Worm (Caenorhabditis elegans) whole organism, L4 larva: ENCODE data around the gene glp-1.

Experiments used
- F10B5.3 ChIP-seq: sonication (generic microtip); optimal IDR thresholded peaks from 2 replicates; lab custom pipeline; 2016; ENCODE audit warnings: mild to moderate bottlenecking, missing genetic modification characterization, missing compliant biosample characterization
- F26F4.8 ChIP-seq: fragments of 200-800 bp; sonication (Bioruptor generic); conservative IDR thresholded peaks from 2 replicates; pipeline ENCODE4 v1.3.6; 2022; ENCODE audit warnings: missing genetic modification characterization, missing compliant biosample characterization
- F44E2.7 ChIP-seq: fragments of 200-800 bp; sonication (Bioruptor generic); IDR thresholded peaks from 2 replicates; pipeline ENCODE4 v2.1.2; 2022; ENCODE audit warnings: missing genetic modification characterization, missing compliant biosample characterization
- F49E8.2 ChIP-seq: sonication (generic microtip); optimal IDR thresholded peaks from 2 replicates; lab custom pipeline; 2016; ENCODE audit warnings: missing compliant biosample characterization, mild to moderate bottlenecking, missing genetic modification characterization, borderline replicate concordance
- T26A8.4 ChIP-seq: fragments of 200-800 bp; sonication (Bioruptor generic); IDR thresholded peaks from 2 replicates; pipeline ENCODE4 v1.3.6; 2022; ENCODE audit warnings: missing genetic modification characterization, missing compliant biosample characterization
- aha-1 ChIP-seq: fragments of 150-350 bp; peaks from one replicate; lab custom pipeline; 2014; ENCODE audit warnings: missing biosample characterization, missing genetic modification characterization
- ceh-28 ChIP-seq: fragments of 150-350 bp; optimal IDR thresholded peaks from 2 replicates; lab custom pipeline; 2014; ENCODE audit warnings: missing biosample characterization, missing genetic modification reagents, missing genetic modification characterization
- ceh-32 ChIP-seq: sonication (generic microtip); optimal IDR thresholded peaks from 2 replicates; lab custom pipeline; 2016; ENCODE audit warnings: mild to moderate bottlenecking, missing genetic modification characterization, missing compliant biosample characterization; ENCODE audit not compliant: poor library complexity
- ceh-62 ChIP-seq: sonication (generic microtip); optimal IDR thresholded peaks from 2 replicates; lab custom pipeline; 2017; ENCODE audit warnings: missing biosample characterization, missing genetic modification characterization
- ceh-82 ChIP-seq: sonication (generic microtip); optimal IDR thresholded peaks from 2 replicates; lab custom pipeline; 2017; ENCODE audit warnings: missing biosample characterization, missing genetic modification characterization
- ces-1 ChIP-seq: fragments of 150-350 bp; sonication (generic microtip); optimal IDR thresholded peaks from 4 replicates; lab custom pipeline; 2014; ENCODE audit warnings: missing biosample characterization, missing genetic modification reagents, missing genetic modification characterization
- ctbp-1 ChIP-seq: fragments of 200-800 bp; sonication (Bioruptor generic); IDR thresholded peaks from 2 replicates; pipeline ENCODE4 v1.3.6; 2022; ENCODE audit warnings: missing genetic modification reagents, missing genetic modification characterization, missing compliant biosample characterization
- daf-12 ChIP-seq: fragments of 150-350 bp; optimal IDR thresholded peaks from 2 replicates; lab custom pipeline; 2014; ENCODE audit warnings: missing biosample characterization, missing genetic modification reagents, missing genetic modification characterization
- daf-16 ChIP-seq, 3 experiments: sonication (generic microtip); optimal IDR thresholded peaks; 2 replicates each; lab custom pipeline; 2016 to 2017; ENCODE audit warnings: missing genetic modification characterization in 3 of 3, missing genetic modification reagents in 3 of 3, mild to moderate bottlenecking in 2 of 3, missing compliant biosample characterization in 2 of 3, missing biosample characterization in 1 of 3, moderate library complexity in 1 of 3
- daf-19 ChIP-seq: fragments of 200-800 bp; sonication (Bioruptor generic); conservative IDR thresholded peaks from 2 replicates; pipeline ENCODE4 v1.3.6; 2022; ENCODE audit warnings: missing genetic modification characterization, missing compliant biosample characterization
- daf-8 ChIP-seq: fragments of 200-800 bp; sonication (Bioruptor generic); IDR thresholded peaks from 2 replicates; pipeline ENCODE4 v1.3.6; 2022; ENCODE audit warnings: missing genetic modification characterization, missing compliant biosample characterization
- dmd-8 ChIP-seq: fragments of 200-800 bp; sonication (Bioruptor generic); IDR thresholded peaks from 2 replicates; pipeline ENCODE4 v1.3.6; 2022; ENCODE audit warnings: missing genetic modification characterization, missing compliant biosample characterization
- dmd-9 ChIP-seq: fragments of 200-800 bp; sonication (Bioruptor generic); IDR thresholded peaks from 2 replicates; pipeline ENCODE4 v1.3.6; 2022; ENCODE audit warnings: missing genetic modification reagents, missing genetic modification characterization, missing compliant biosample characterization
- dpl-1 ChIP-seq: fragments of 150-350 bp; optimal IDR thresholded peaks from 2 replicates; lab custom pipeline; 2014; ENCODE audit warnings: missing biosample characterization, missing genetic modification reagents, missing genetic modification characterization
- duxl-1 ChIP-seq: sonication (generic microtip); optimal IDR thresholded peaks from 2 replicates; lab custom pipeline; 2016; ENCODE audit warnings: mild to moderate bottlenecking, missing genetic modification characterization, moderate library complexity, missing compliant biosample characterization; ENCODE audit not compliant: poor library complexity
- egl-27 ChIP-seq: sonication (generic microtip); optimal IDR thresholded peaks from 3 replicates; lab custom pipeline; 2017; ENCODE audit warnings: missing biosample characterization, missing genetic modification reagents, missing genetic modification characterization
- fkh-10 ChIP-seq: fragments of 150-350 bp; optimal IDR thresholded peaks from 2 replicates; lab custom pipeline; 2014; ENCODE audit warnings: missing biosample characterization, missing genetic modification reagents, missing genetic modification characterization
- fos-1 ChIP-seq: fragments of 150-350 bp; optimal IDR thresholded peaks from 2 replicates; lab custom pipeline; 2014; ENCODE audit warnings: missing biosample characterization, missing genetic modification characterization
- gei-8 ChIP-seq: fragments of 200-800 bp; sonication (Bioruptor generic); optimal IDR thresholded peaks from 2 replicates; lab custom pipeline; 2018; ENCODE audit warnings: mild to moderate bottlenecking, missing genetic modification characterization, missing compliant biosample characterization
- hif-1 ChIP-seq, 2 experiments: sonication (generic microtip); optimal IDR thresholded peaks; 2 replicates each; lab custom pipeline; 2016 to 2017; ENCODE audit warnings: missing compliant biosample characterization in 2 of 2, missing genetic modification characterization in 2 of 2, missing genetic modification reagents in 2 of 2, missing genotype in 2 of 2, mild to moderate bottlenecking in 1 of 2
- hlh-11 ChIP-seq: fragments of 200-800 bp; sonication (Bioruptor generic); optimal IDR thresholded peaks from 2 replicates; lab custom pipeline; 2018; ENCODE audit warnings: mild to moderate bottlenecking, missing genetic modification characterization, missing compliant biosample characterization
- hlh-30 ChIP-seq: sonication (generic microtip); optimal IDR thresholded peaks from 2 replicates; lab custom pipeline; 2017; ENCODE audit warnings: antibody characterized with exemption, mild to moderate bottlenecking, missing genetic modification characterization, missing compliant biosample characterization; ENCODE audit not compliant: insufficient read depth
- hmg-1.1 ChIP-seq: fragments of 200-800 bp; sonication (Bioruptor generic); IDR thresholded peaks from 2 replicates; pipeline ENCODE4 v1.3.6; 2022; ENCODE audit warnings: missing genetic modification reagents, missing genetic modification characterization, missing compliant biosample characterization
- jun-1 ChIP-seq: fragments of 150-350 bp; optimal IDR thresholded peaks from 2 replicates; lab custom pipeline; 2014; ENCODE audit warnings: missing biosample characterization, missing genetic modification reagents, missing genetic modification characterization
- lin-1 ChIP-seq: fragments of 200-800 bp; sonication (Bioruptor generic); IDR thresholded peaks from 2 replicates; pipeline ENCODE4 v1.3.6; 2022; ENCODE audit warnings: missing genetic modification reagents, missing genetic modification characterization, missing compliant biosample characterization
- lin-29 ChIP-seq: fragments of 200-800 bp; sonication (Bioruptor generic); IDR thresholded peaks from 2 replicates; pipeline ENCODE4 v1.3.6; 2022; ENCODE audit warnings: missing genetic modification reagents, missing genetic modification characterization, missing compliant biosample characterization
- lir-3 ChIP-seq: sonication (generic microtip); optimal IDR thresholded peaks from 2 replicates; lab custom pipeline; 2016; ENCODE audit warnings: mild to moderate bottlenecking, missing genetic modification characterization, missing compliant biosample characterization
- lsy-2 ChIP-seq, 2 experiments: fragments of 150-350 bp in 1 of 2; sonication (generic microtip) in 1 of 2; optimal IDR thresholded peaks; 2 replicates each; lab custom pipeline; 2014 to 2017; ENCODE audit warnings: missing biosample characterization in 2 of 2, missing genetic modification characterization in 2 of 2
- madf-9 ChIP-seq: fragments of 200-800 bp; sonication (Bioruptor generic); conservative IDR thresholded peaks from 2 replicates; pipeline ENCODE4 v1.3.6; 2022; ENCODE audit warnings: missing genetic modification reagents, missing genetic modification characterization, missing compliant biosample characterization
- mdl-1 ChIP-seq, 2 experiments: fragments of 150-350 bp in 1 of 2; sonication (generic microtip) in 1 of 2; optimal IDR thresholded peaks; 2 replicates each; lab custom pipeline; 2014 to 2017; ENCODE audit warnings: missing biosample characterization in 2 of 2, missing genetic modification characterization in 2 of 2
- mdt-29 ChIP-seq: fragments of 200-800 bp; sonication (Bioruptor generic); IDR thresholded peaks from 2 replicates; pipeline ENCODE4 v1.3.6; 2022; ENCODE audit warnings: missing genetic modification reagents, missing genetic modification characterization, missing compliant biosample characterization
- mep-1 ChIP-seq: fragments of 150-350 bp; sonication (generic microtip); optimal IDR thresholded peaks from 3 replicates; lab custom pipeline; 2014; ENCODE audit warnings: missing biosample characterization, missing genetic modification characterization
- nhr-10 ChIP-seq: fragments of 150-350 bp; optimal IDR thresholded peaks from 2 replicates; lab custom pipeline; 2014; ENCODE audit warnings: missing biosample characterization, missing genetic modification characterization
- nhr-237 ChIP-seq: sonication (generic microtip); optimal IDR thresholded peaks from 2 replicates; lab custom pipeline; 2017; ENCODE audit warnings: missing biosample characterization, missing genetic modification characterization
- nhr-41 ChIP-seq: fragments of 200-800 bp; sonication (Bioruptor generic); IDR thresholded peaks from 2 replicates; pipeline ENCODE4 v1.3.6; 2022; ENCODE audit warnings: missing genetic modification reagents, missing genetic modification characterization, missing compliant biosample characterization
- nhr-48 ChIP-seq: sonication (generic microtip); optimal IDR thresholded peaks from 2 replicates; lab custom pipeline; 2016; ENCODE audit warnings: mild to moderate bottlenecking, missing genetic modification characterization, missing compliant biosample characterization
- php-3 ChIP-seq: fragments of 200-800 bp; sonication (Bioruptor generic); IDR thresholded peaks from 2 replicates; pipeline ENCODE4 v1.3.6; 2022; ENCODE audit warnings: missing genetic modification reagents, missing genetic modification characterization, missing compliant biosample characterization
- rbr-2 ChIP-seq: sonication (generic microtip); optimal IDR thresholded peaks from 2 replicates; lab custom pipeline; 2016; ENCODE audit warnings: missing genotype, missing genetic modification characterization, missing compliant biosample characterization
- skn-1 ChIP-seq: fragments of 150-350 bp; optimal IDR thresholded peaks from 2 replicates; lab custom pipeline; 2014; ENCODE audit warnings: missing biosample characterization, missing genetic modification characterization
- snpc-1.2 ChIP-seq: fragments of 200-800 bp; sonication (Bioruptor generic); IDR thresholded peaks from 2 replicates; pipeline ENCODE4 v1.3.6; 2022; ENCODE audit warnings: missing genetic modification reagents, missing genetic modification characterization, missing compliant biosample characterization
- spr-1 ChIP-seq: sonication (generic microtip); optimal IDR thresholded peaks from 2 replicates; lab custom pipeline; 2016; ENCODE audit warnings: mild to moderate bottlenecking, missing genetic modification characterization, missing compliant biosample characterization
- tag-97 ChIP-seq: fragments of 200-800 bp; sonication (Bioruptor generic); IDR thresholded peaks from 2 replicates; pipeline ENCODE4 v1.3.6; 2022; ENCODE audit warnings: missing genetic modification characterization, missing compliant biosample characterization
- tra-1 ChIP-seq: fragments of 200-800 bp; sonication (Bioruptor generic); IDR thresholded peaks from 2 replicates; pipeline ENCODE4 v1.3.6; 2022; ENCODE audit warnings: missing genetic modification reagents, missing genetic modification characterization, missing compliant biosample characterization
- unc-130 ChIP-seq: sonication (generic microtip); optimal IDR thresholded peaks from 2 replicates; lab custom pipeline; 2016; ENCODE audit warnings: missing genetic modification reagents, missing genetic modification characterization, missing compliant biosample characterization
- unc-39 ChIP-seq: sonication (generic microtip); optimal IDR thresholded peaks from 2 replicates; lab custom pipeline; 2017; ENCODE audit warnings: missing biosample characterization, missing genetic modification characterization
- zip-2 ChIP-seq: fragments of 150-350 bp; optimal IDR thresholded peaks from 2 replicates; lab custom pipeline; 2014; ENCODE audit warnings: missing biosample characterization, missing genetic modification characterization

The glp-1 gene

ce11 chrIII:9104060-9104459, 12.0 kb downstream of the glp-1 start:
- peak in 1 of 2 experiments; percentile 59 for TF ChIP-seq daf-16 (GFP tag; optimal IDR thresholded peaks at IDR 0.05; lab: Kevin White, UChicago)
- TF ChIP-seq daf-16 (tag; optimal IDR thresholded peaks at IDR 0.05; lab: Kevin White, UChicago): no peak
- peak; percentile 41 for TF ChIP-seq spr-1 (tag; lab: Kevin White, UChicago)
- TF ChIP-seq lsy-2 (tag; optimal IDR thresholded peaks at IDR 0.05; lab: Kevin White, UChicago): no peak
- peak; percentile 23 for TF ChIP-seq nhr-48
- peak; percentile 52 for TF ChIP-seq gei-8
- TF ChIP-seq mep-1 (tag; lab: Kevin White, UChicago): no peak
- TF ChIP-seq ceh-28 (tag; lab: Kevin White, UChicago): no peak
- peak; percentile 57 for TF ChIP-seq unc-130
- TF ChIP-seq ceh-82: no peak
- TF ChIP-seq hlh-11 (tag; lab: Kevin White, UChicago): peak; percentile 43
- TF ChIP-seq ces-1 (GFP tag; lab: Kevin White, UChicago): no peak
- TF ChIP-seq skn-1: no peak
- peak; percentile 73 for TF ChIP-seq tra-1 (GFP tag; lab: Robert Waterston, UW)
- peak; percentile 68 for TF ChIP-seq ctbp-1 (GFP tag; lab: Robert Waterston, UW)
- peak; percentile 74 for TF ChIP-seq T26A8.4
- TF ChIP-seq dpl-1: peak; percentile 1
- no peak for TF ChIP-seq daf-12 (tag; lab: Kevin White, UChicago)
- no peak for TF ChIP-seq nhr-237 (tag; lab: Kevin White, UChicago)
- TF ChIP-seq lir-3: no peak
- TF ChIP-seq hlh-30: no peak
- 0 out of 2 replicates have a peak, but pooled peaks have one; percentile 71 for TF ChIP-seq F44E2.7 (GFP tag; lab: Robert Waterston, UW)
- peak in 1 of 2 experiments; percentile 15 for TF ChIP-seq mdl-1 (tag; optimal IDR thresholded peaks at IDR 0.05; lab: Kevin White, UChicago)
- peak; percentile 70 for TF ChIP-seq hmg-1.1
- no peak for TF ChIP-seq php-3 (GFP tag; lab: Robert Waterston, UW)
- TF ChIP-seq lin-1 (GFP tag; lab: Robert Waterston, UW): 0 out of 2 replicates have a peak, but pooled peaks have one; percentile 16
- peak; percentile 74 for TF ChIP-seq dmd-8 (GFP tag; lab: Robert Waterston, UW)
- peak; percentile 65 for TF ChIP-seq madf-9
- peak; percentile 49 for TF ChIP-seq duxl-1 (tag; lab: Kevin White, UChicago)
- TF ChIP-seq lin-29 (GFP tag; lab: Robert Waterston, UW): 0 out of 2 replicates have a peak, but pooled peaks have one; percentile 56
- TF ChIP-seq tag-97: no peak
- TF ChIP-seq fkh-10 (GFP tag; lab: Kevin White, UChicago): no peak
- peak; percentile 54 for TF ChIP-seq mdt-29 (GFP tag; lab: Robert Waterston, UW)
- no peak for TF ChIP-seq egl-27 (tag; lab: Kevin White, UChicago)
- TF ChIP-seq F49E8.2 (tag; lab: Kevin White, UChicago): no peak
- no peak for TF ChIP-seq fos-1 (tag; lab: Kevin White, UChicago)
- TF ChIP-seq F26F4.8 (GFP tag; lab: Robert Waterston, UW): peak; percentile 75
- TF ChIP-seq ceh-62 (tag; lab: Kevin White, UChicago): no peak
- TF ChIP-seq zip-2 (tag; lab: Kevin White, UChicago): peak; percentile 35
- 0 out of 2 replicates have a peak, but pooled peaks have one; percentile 44 for TF ChIP-seq nhr-41 (GFP tag; lab: Robert Waterston, UW)
- TF ChIP-seq rbr-2: peak; percentile 38
- TF ChIP-seq dmd-9 (GFP tag; lab: Robert Waterston, UW): peak; percentile 67
- peak; percentile 73 for TF ChIP-seq snpc-1.2 (GFP tag; lab: Robert Waterston, UW)
- no peak for TF ChIP-seq unc-39 (tag; lab: Kevin White, UChicago)
- TF ChIP-seq daf-8 (GFP tag; lab: Robert Waterston, UW): no peak
- TF ChIP-seq jun-1: no peak
- peak in 1 of 2 experiments; percentile 54 for TF ChIP-seq hif-1 (tag; optimal IDR thresholded peaks at IDR 0.05; lab: Kevin White, UChicago)
- TF ChIP-seq F10B5.3 (tag; lab: Kevin White, UChicago): no peak
- TF ChIP-seq aha-1 (tag; lab: Kevin White, UChicago): peak; percentile 94
- TF ChIP-seq daf-19 (GFP tag; lab: Robert Waterston, UW): peak; percentile 67; the same call in 1 of the 2 replicates
- no peak for TF ChIP-seq nhr-10
- TF ChIP-seq ceh-32: no peak
